Worm (Caenorhabditis elegans) whole organism, L1 larva: ENCODE data around the gene T19H12.3.

ENCODE experiments used
- C04F5.9 ChIP-seq: sonication (generic microtip); optimal IDR thresholded peaks from 2 replicates; lab custom pipeline; 2016; ENCODE audit warnings: missing genetic modification characterization, missing compliant biosample characterization
- C16A3.4 ChIP-seq: fragments of 150-350 bp; optimal IDR thresholded peaks from 2 replicates; lab custom pipeline; 2014; ENCODE audit warnings: missing biosample characterization, missing genetic modification characterization
- F16B12.6 ChIP-seq: fragments of 150-350 bp; optimal IDR thresholded peaks from 2 replicates; lab custom pipeline; 2014; ENCODE audit warnings: missing biosample characterization, missing genetic modification characterization
- ama-1 ChIP-seq: fragments of 150-350 bp; optimal IDR thresholded peaks from 2 replicates; lab custom pipeline; 2014
- blmp-1 ChIP-seq: fragments of 150-350 bp; optimal IDR thresholded peaks from 2 replicates; lab custom pipeline; 2014; ENCODE audit warnings: missing biosample characterization, missing genetic modification characterization
- ceh-63 ChIP-seq: fragments of 200-800 bp; sonication (Bioruptor generic); optimal IDR thresholded peaks from 2 replicates; lab custom pipeline; 2018; ENCODE audit warnings: mild to moderate bottlenecking, missing genetic modification characterization, missing compliant biosample characterization
- ceh-90 ChIP-seq: sonication (generic microtip); optimal IDR thresholded peaks from 2 replicates; lab custom pipeline; 2016; ENCODE audit warnings: missing genetic modification characterization, missing compliant biosample characterization
- ces-1 ChIP-seq: fragments of 150-350 bp; optimal IDR thresholded peaks from 2 replicates; lab custom pipeline; 2014; ENCODE audit warnings: missing biosample characterization, missing genetic modification reagents, missing genetic modification characterization
- efl-1 ChIP-seq, 4 experiments: fragments of 150-350 bp; optimal IDR thresholded peaks in 3 of 4; peaks in 1 of 4; 1 replicate in 1 of 4; 2 replicates in 3 of 4; lab custom pipeline; 2014; ENCODE audit warnings: missing biosample characterization in 2 of 4, missing genetic modification characterization in 2 of 4, missing genetic modification reagents in 2 of 4
- efl-3 ChIP-seq: fragments of 200-800 bp; sonication (Bioruptor generic); optimal IDR thresholded peaks from 2 replicates; lab custom pipeline; 2018; ENCODE audit warnings: mild to moderate bottlenecking, missing genetic modification characterization, missing compliant biosample characterization
- elt-2 ChIP-seq: sonication (generic microtip); optimal IDR thresholded peaks from 2 replicates; lab custom pipeline; 2016; ENCODE audit warnings: missing genetic modification characterization, mild to moderate bottlenecking, inconsistent platforms, missing compliant biosample characterization, missing genetic modification reagents
- elt-3 ChIP-seq, 6 experiments: fragments of 150-350 bp in 1 of 6; sonication (generic microtip); optimal IDR thresholded peaks; 2 replicates each; lab custom pipeline; 2017 to 2018; ENCODE audit warnings: missing biosample characterization in 6 of 6, missing genetic modification characterization in 6 of 6, inconsistent platforms in 1 of 6
- fkh-4 ChIP-seq: sonication (generic microtip); optimal IDR thresholded peaks from 2 replicates; lab custom pipeline; 2016; ENCODE audit warnings: missing compliant biosample characterization, missing genetic modification characterization, borderline replicate concordance
- grh-1 ChIP-seq: fragments of 200-800 bp; sonication (Bioruptor generic); IDR thresholded peaks from 2 replicates; pipeline ENCODE4 v1.3.6; 2022; ENCODE audit warnings: missing genetic modification reagents, missing genetic modification characterization, missing compliant biosample characterization
- hlh-4 ChIP-seq: sonication (generic microtip); optimal IDR thresholded peaks from 2 replicates; lab custom pipeline; 2016; ENCODE audit warnings: mild to moderate bottlenecking, missing genetic modification characterization, missing compliant biosample characterization
- hpl-2 ChIP-seq: fragments of 150-350 bp; optimal IDR thresholded peaks from 2 replicates; lab custom pipeline; 2014; ENCODE audit warnings: missing biosample characterization, missing genetic modification reagents, missing genetic modification characterization
- isw-1 ChIP-seq: fragments of 200-800 bp; sonication (Bioruptor generic); IDR thresholded peaks from 2 replicates; pipeline ENCODE4 v1.3.6; 2022; ENCODE audit warnings: missing genetic modification characterization, missing compliant biosample characterization
- lin-13 ChIP-seq: fragments of 150-350 bp; optimal IDR thresholded peaks from 2 replicates; lab custom pipeline; 2014; ENCODE audit warnings: missing biosample characterization, missing genetic modification reagents, missing genetic modification characterization
- lin-14 ChIP-seq: fragments of 200-800 bp; sonication (Bioruptor generic); optimal IDR thresholded peaks from 2 replicates; lab custom pipeline; 2018; ENCODE audit warnings: mild to moderate bottlenecking, missing genetic modification characterization, moderate library complexity, missing compliant biosample characterization
- mdl-1 ChIP-seq, 2 experiments: fragments of 150-350 bp; optimal IDR thresholded peaks; 2 replicates each; lab custom pipeline; 2014 to 2017; ENCODE audit warnings: missing biosample characterization in 2 of 2, missing genetic modification characterization in 2 of 2, inconsistent platforms in 1 of 2
- nhr-47 ChIP-seq: sonication (generic microtip); optimal IDR thresholded peaks from 2 replicates; lab custom pipeline; 2016; ENCODE audit warnings: mild to moderate bottlenecking, missing genetic modification characterization, moderate library complexity, missing compliant biosample characterization
- nhr-71 ChIP-seq: sonication (generic microtip); optimal IDR thresholded peaks from 2 replicates; lab custom pipeline; 2016; ENCODE audit warnings: mild to moderate bottlenecking, missing genetic modification characterization, moderate library complexity, missing compliant biosample characterization
- nhr-76 ChIP-seq: sonication (generic microtip); optimal IDR thresholded peaks from 2 replicates; lab custom pipeline; 2017; ENCODE audit warnings: missing biosample characterization, missing genetic modification characterization
- nhr-85 ChIP-seq: sonication (generic microtip); peaks from one replicate; lab custom pipeline; 2016; ENCODE audit warnings: missing genetic modification characterization, inconsistent platforms, missing compliant biosample characterization
- nhr-90 ChIP-seq: sonication (generic microtip); optimal IDR thresholded peaks from 2 replicates; lab custom pipeline; 2016; ENCODE audit warnings: mild to moderate bottlenecking, missing genetic modification characterization, missing compliant biosample characterization; ENCODE audit not compliant: poor library complexity
- skn-1 ChIP-seq: fragments of 150-350 bp; optimal IDR thresholded peaks from 2 replicates; lab custom pipeline; 2014; ENCODE audit warnings: missing biosample characterization, missing genetic modification characterization
- snpc-4 ChIP-seq: fragments of 150-350 bp; optimal IDR thresholded peaks from 2 replicates; lab custom pipeline; 2014; ENCODE audit warnings: missing biosample characterization, missing genetic modification characterization
- sptf-1 ChIP-seq: fragments of 150-350 bp; optimal IDR thresholded peaks from 2 replicates; lab custom pipeline; 2014; ENCODE audit warnings: missing biosample characterization, missing genetic modification characterization
- tbx-2 ChIP-seq: sonication (generic microtip); optimal IDR thresholded peaks from 2 replicates; lab custom pipeline; 2016; ENCODE audit warnings: missing genetic modification characterization, missing compliant biosample characterization
- tlp-1 ChIP-seq: fragments of 150-350 bp; optimal IDR thresholded peaks from 2 replicates; lab custom pipeline; 2014; ENCODE audit warnings: missing biosample characterization, missing genetic modification characterization
- unc-30 ChIP-seq: sonication (generic microtip); optimal IDR thresholded peaks from 2 replicates; lab custom pipeline; 2017; ENCODE audit warnings: missing biosample characterization, missing genetic modification characterization
- unc-62 ChIP-seq: fragments of 150-350 bp; optimal IDR thresholded peaks from 2 replicates; lab custom pipeline; 2014; ENCODE audit warnings: missing biosample characterization, missing genetic modification reagents, missing genetic modification characterization
- unc-98 ChIP-seq: fragments of 200-800 bp; sonication (Bioruptor generic); IDR thresholded peaks from 2 replicates; pipeline ENCODE4 v1.3.6; 2022; ENCODE audit warnings: missing genetic modification characterization, missing compliant biosample characterization
- vab-15 ChIP-seq: sonication (generic microtip); optimal IDR thresholded peaks from 2 replicates; lab custom pipeline; 2017; ENCODE audit warnings: missing genotype, mild to moderate bottlenecking, missing genetic modification characterization, missing compliant biosample characterization
- ztf-4 ChIP-seq: fragments of 150-350 bp; optimal IDR thresholded peaks from 2 replicates; lab custom pipeline; 2014; ENCODE audit warnings: missing biosample characterization, missing genetic modification characterization

Gene T19H12.3

DNA sequence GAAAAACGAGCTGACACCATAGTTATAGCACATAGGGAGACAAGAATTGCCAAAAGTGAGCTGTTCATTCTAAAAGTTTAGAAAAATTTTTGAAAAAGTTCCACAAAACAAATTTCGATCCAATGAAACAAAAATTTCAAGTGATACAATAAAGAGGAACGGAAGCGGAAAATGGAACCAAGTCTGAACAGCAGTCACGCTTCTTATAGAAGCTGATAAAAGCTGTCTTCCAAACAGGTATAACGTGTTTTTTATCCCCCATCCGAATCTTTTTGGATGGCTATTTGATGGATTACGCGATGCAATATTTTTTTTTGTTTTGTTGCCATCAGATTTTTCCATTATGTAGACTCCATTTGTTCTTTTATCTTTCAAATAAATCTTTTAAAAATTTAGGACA is 26.8 kb downstream of the T19H12.3 start, which contains the start of gene H23N18.5:
Gene H23N18.5, minus strand, starts transcription at position 69 of the 400 bp plus-strand sequence.
- TF ChIP-seq ztf-4 (tag; lab: Kevin White, UChicago) (peak; percentile 10), blmp-1 (tag; lab: Kevin White, UChicago) (peak; percentile 10), fkh-4 (no peak), efl-3 (GFP tag; lab: Kevin White, UChicago) (no peak)

DNA sequence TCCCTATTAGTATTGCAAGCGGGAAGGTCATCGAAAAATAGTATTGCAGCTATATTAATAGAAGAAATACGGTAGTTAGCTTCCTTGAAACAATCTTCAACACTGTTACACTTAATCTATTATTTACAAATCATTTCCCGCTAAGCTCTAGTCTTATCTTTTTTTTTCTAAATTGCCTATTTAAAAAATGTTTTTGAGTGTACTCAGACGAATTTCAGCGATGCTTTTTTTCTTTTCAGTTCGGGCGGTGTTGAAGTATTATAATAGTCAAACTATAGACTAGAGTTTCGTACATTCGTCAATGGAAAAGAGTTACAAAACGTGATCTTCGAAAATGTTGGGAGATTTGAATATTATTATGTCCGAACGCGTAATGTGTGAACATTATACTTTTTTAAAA is 28.4 kb downstream of the T19H12.3 start:
- TF ChIP-seq nhr-90 (tag; lab: Kevin White, UChicago) (no peak), unc-30 (no peak), tbx-2 (tag; lab: Kevin White, UChicago) (no peak), lin-14 (GFP tag; lab: Kevin White, UChicago) (no peak), grh-1 (GFP tag; lab: Robert Waterston, UW) (no peak), lin-13 (no peak), snpc-4 (no peak), nhr-71 (tag; lab: Kevin White, UChicago) (no peak), fkh-4 (no peak), ceh-90 (no peak)

DNA sequence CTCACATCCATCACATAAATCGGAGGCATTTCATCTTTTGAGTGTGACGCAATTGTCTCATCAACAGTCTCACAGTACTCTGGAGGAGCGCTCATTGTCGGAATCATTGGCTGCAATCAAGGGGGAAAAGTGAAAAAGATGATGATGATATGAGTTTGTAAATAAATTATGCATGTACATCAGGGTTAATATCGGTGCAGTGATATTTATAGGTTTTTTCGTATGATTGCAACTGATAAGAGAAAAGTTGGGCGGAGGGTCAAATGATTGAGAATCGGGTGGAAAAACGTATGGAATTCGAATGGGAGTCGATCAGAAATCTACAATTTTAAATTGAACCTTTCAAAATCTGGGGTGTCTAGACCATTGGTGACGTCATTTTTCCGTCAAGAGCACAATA is 29.4 kb downstream of the T19H12.3 start, which contains the start of gene H23N18.6:
Gene H23N18.6, minus strand, starts transcription at position 201 of the 400 bp plus-strand sequence.
- no peak for TF ChIP-seq elt-3 (tag; optimal IDR thresholded peaks at IDR 0.05; lab: Kevin White, UChicago)
- no peak for TF ChIP-seq lin-14 (GFP tag; lab: Kevin White, UChicago)
- TF ChIP-seq unc-98 (GFP tag; lab: Robert Waterston, UW) = no peak
- TF ChIP-seq elt-2 = peak; percentile 75
- TF ChIP-seq hlh-4 = no peak
- TF ChIP-seq grh-1 (GFP tag; lab: Robert Waterston, UW) = no peak
- no peak for TF ChIP-seq unc-30
- no peak for TF ChIP-seq F16B12.6 (tag; lab: Kevin White, UChicago)
- TF ChIP-seq skn-1 = no peak
- TF ChIP-seq isw-1 (GFP tag; lab: Robert Waterston, UW) = no peak
- TF ChIP-seq sptf-1 (tag; lab: Kevin White, UChicago) = no peak
- peak; percentile 38 for TF ChIP-seq tlp-1 (tag; lab: Kevin White, UChicago)
- no peak for TF ChIP-seq nhr-85 (tag; lab: Kevin White, UChicago)
- TF ChIP-seq, all 84 proteins: peak for 2

DNA sequence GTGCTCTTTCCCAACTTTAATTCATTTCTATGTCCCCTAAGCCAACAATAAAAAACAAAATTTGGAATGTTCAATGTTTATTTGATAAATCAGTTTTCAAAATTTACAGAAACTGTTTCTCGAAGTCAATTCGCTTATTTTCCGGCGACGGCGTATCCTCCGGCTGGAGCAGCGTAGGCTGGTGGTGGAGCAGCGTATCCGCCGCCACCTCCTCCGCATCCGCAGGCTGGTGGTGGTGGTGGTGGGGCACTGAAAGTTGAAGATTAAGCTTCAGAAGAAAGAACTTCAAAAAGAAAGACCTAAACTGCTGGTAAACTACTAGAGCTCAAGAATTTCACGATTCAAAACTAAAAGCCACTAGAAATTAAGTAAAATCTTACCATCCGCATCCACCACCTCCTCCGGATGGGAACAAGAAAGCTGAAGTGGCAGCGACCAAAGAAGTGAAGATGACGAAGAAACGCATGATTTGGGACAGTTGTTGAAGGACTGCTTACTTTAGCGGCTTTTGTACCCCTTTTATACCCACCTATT is 32.7 kb downstream of the T19H12.3 start, which contains the start of gene C02E7.7:
Gene C02E7.7, minus strand, starts transcription at position 484 of the 534 bp plus-strand sequence.
- TF ChIP-seq vab-15 (tag; lab: Kevin White, UChicago) (no peak), ces-1 (no peak), unc-62 (GFP tag; lab: Kevin White, UChicago) (no peak), C04F5.9 (tag; lab: Kevin White, UChicago) (no peak), hpl-2 (no peak), ama-1 (lab: Kevin White, UChicago) (no peak), ceh-63 (GFP tag; lab: Kevin White, UChicago) (no peak), C16A3.4 (tag; lab: Kevin White, UChicago) (no peak), efl-3 (GFP tag; lab: Kevin White, UChicago) (no peak), nhr-47 (tag; lab: Kevin White, UChicago) (no peak), nhr-76 (tag; lab: Kevin White, UChicago) (no peak), efl-1 (optimal IDR thresholded peaks at IDR 0.05; lab: Kevin White, UChicago) (no peak), efl-1 (GFP tag; optimal IDR thresholded peaks at IDR 0.05 in 1 of 2; lab: Kevin White, UChicago) (no peak), skn-1 (no peak), mdl-1 (tag; optimal IDR thresholded peaks at IDR 0.05; lab: Kevin White, UChicago) (no peak)
- TF ChIP-seq, all 84 proteins: peak for 0
